Worm (Caenorhabditis elegans) whole organism, L1 larva: ENCODE results near the gene str-262.

Source experiments
- C04F5.9 ChIP-seq: sonication (generic microtip); optimal IDR thresholded peaks from 2 replicates; lab custom pipeline; 2016; ENCODE audit warnings: missing genetic modification characterization, missing compliant biosample characterization
- C34B4.2 ChIP-seq: sonication (generic microtip); optimal IDR thresholded peaks from 2 replicates; lab custom pipeline; 2017; ENCODE audit warnings: mild to moderate bottlenecking, missing genetic modification characterization, missing compliant biosample characterization
- F16B12.6 ChIP-seq: fragments of 150-350 bp; optimal IDR thresholded peaks from 2 replicates; lab custom pipeline; 2014; ENCODE audit warnings: missing biosample characterization, missing genetic modification characterization
- aly-2 ChIP-seq: fragments of 150-350 bp; optimal IDR thresholded peaks from 2 replicates; lab custom pipeline; 2014; ENCODE audit warnings: missing biosample characterization, missing genetic modification characterization
- ama-1 ChIP-seq: fragments of 150-350 bp; optimal IDR thresholded peaks from 2 replicates; lab custom pipeline; 2014
- ceh-82 ChIP-seq, 3 experiments: fragments of 150-350 bp in 1 of 3; sonication (generic microtip) in 2 of 3; optimal IDR thresholded peaks; 2 replicates each; lab custom pipeline; 2014 to 2017; ENCODE audit warnings: missing biosample characterization in 3 of 3, missing genetic modification characterization in 3 of 3
- ceh-88 ChIP-seq: fragments of 200-800 bp; sonication (Bioruptor generic); IDR thresholded peaks from 2 replicates; pipeline ENCODE4 v1.3.6; 2022; ENCODE audit warnings: missing genetic modification characterization, missing compliant biosample characterization
- ces-1 ChIP-seq: fragments of 150-350 bp; optimal IDR thresholded peaks from 2 replicates; lab custom pipeline; 2014; ENCODE audit warnings: missing biosample characterization, missing genetic modification reagents, missing genetic modification characterization
- dpl-1 ChIP-seq, 3 experiments: fragments of 150-350 bp in 2 of 3; sonication (generic microtip) in 1 of 3; optimal IDR thresholded peaks; 2 replicates each; lab custom pipeline; 2014 to 2017; ENCODE audit warnings: missing biosample characterization in 3 of 3, missing genetic modification characterization in 3 of 3, missing genetic modification reagents in 3 of 3
- dsc-1 ChIP-seq: sonication (generic microtip); optimal IDR thresholded peaks from 2 replicates; lab custom pipeline; 2016; ENCODE audit warnings: mild to moderate bottlenecking, missing genetic modification characterization, missing compliant biosample characterization
- efl-1 ChIP-seq, 4 experiments: fragments of 150-350 bp; optimal IDR thresholded peaks in 3 of 4; peaks in 1 of 4; 1 replicate in 1 of 4; 2 replicates in 3 of 4; lab custom pipeline; 2014; ENCODE audit warnings: missing biosample characterization in 2 of 4, missing genetic modification characterization in 2 of 4, missing genetic modification reagents in 2 of 4
- egl-13 ChIP-seq: sonication (generic microtip); optimal IDR thresholded peaks from 2 replicates; lab custom pipeline; 2016; ENCODE audit warnings: missing genotype, missing genetic modification reagents, missing genetic modification characterization, missing compliant biosample characterization
- elt-2 ChIP-seq: sonication (generic microtip); optimal IDR thresholded peaks from 2 replicates; lab custom pipeline; 2016; ENCODE audit warnings: missing genetic modification characterization, mild to moderate bottlenecking, inconsistent platforms, missing compliant biosample characterization, missing genetic modification reagents
- elt-3 ChIP-seq, 6 experiments: fragments of 150-350 bp in 1 of 6; sonication (generic microtip); optimal IDR thresholded peaks; 2 replicates each; lab custom pipeline; 2017 to 2018; ENCODE audit warnings: missing biosample characterization in 6 of 6, missing genetic modification characterization in 6 of 6, inconsistent platforms in 1 of 6
- fkh-4 ChIP-seq: sonication (generic microtip); optimal IDR thresholded peaks from 2 replicates; lab custom pipeline; 2016; ENCODE audit warnings: missing compliant biosample characterization, missing genetic modification characterization, borderline replicate concordance
- fos-1 ChIP-seq: fragments of 150-350 bp; optimal IDR thresholded peaks from 2 replicates; lab custom pipeline; 2014; ENCODE audit warnings: missing biosample characterization, missing genetic modification characterization
- grh-1 ChIP-seq: fragments of 200-800 bp; sonication (Bioruptor generic); IDR thresholded peaks from 2 replicates; pipeline ENCODE4 v1.3.6; 2022; ENCODE audit warnings: missing genetic modification reagents, missing genetic modification characterization, missing compliant biosample characterization
- hlh-17 ChIP-seq: fragments of 200-800 bp; sonication (Bioruptor generic); optimal IDR thresholded peaks from 2 replicates; lab custom pipeline; 2018; ENCODE audit warnings: missing genetic modification characterization, mild to moderate bottlenecking, missing compliant biosample characterization, moderate library complexity, borderline replicate concordance
- hpl-2 ChIP-seq: fragments of 150-350 bp; optimal IDR thresholded peaks from 2 replicates; lab custom pipeline; 2014; ENCODE audit warnings: missing biosample characterization, missing genetic modification reagents, missing genetic modification characterization
- irx-1 ChIP-seq: sonication (generic microtip); optimal IDR thresholded peaks from 2 replicates; lab custom pipeline; 2016; ENCODE audit warnings: missing genetic modification characterization, missing compliant biosample characterization
- isw-1 ChIP-seq: fragments of 200-800 bp; sonication (Bioruptor generic); IDR thresholded peaks from 2 replicates; pipeline ENCODE4 v1.3.6; 2022; ENCODE audit warnings: missing genetic modification characterization, missing compliant biosample characterization
- jun-1 ChIP-seq: fragments of 150-350 bp; optimal IDR thresholded peaks from 2 replicates; lab custom pipeline; 2014; ENCODE audit warnings: missing biosample characterization, missing genetic modification reagents, missing genetic modification characterization
- lin-13 ChIP-seq: fragments of 150-350 bp; optimal IDR thresholded peaks from 2 replicates; lab custom pipeline; 2014; ENCODE audit warnings: missing biosample characterization, missing genetic modification reagents, missing genetic modification characterization
- lin-14 ChIP-seq: fragments of 200-800 bp; sonication (Bioruptor generic); optimal IDR thresholded peaks from 2 replicates; lab custom pipeline; 2018; ENCODE audit warnings: mild to moderate bottlenecking, missing genetic modification characterization, moderate library complexity, missing compliant biosample characterization
- lin-15B ChIP-seq: fragments of 150-350 bp; sonication (generic microtip); optimal IDR thresholded peaks from 3 replicates; lab custom pipeline; 2014; ENCODE audit warnings: missing biosample characterization, missing genetic modification characterization
- lir-3 ChIP-seq: sonication (generic microtip); optimal IDR thresholded peaks from 2 replicates; lab custom pipeline; 2016; ENCODE audit warnings: mild to moderate bottlenecking, missing genetic modification characterization, moderate library complexity, missing compliant biosample characterization; ENCODE audit not compliant: poor library complexity
- lsy-2 ChIP-seq, 2 experiments: fragments of 150-350 bp; optimal IDR thresholded peaks; 2 replicates each; lab custom pipeline; 2014; ENCODE audit warnings: missing biosample characterization in 2 of 2, missing genetic modification characterization in 2 of 2
- mdl-1 ChIP-seq, 2 experiments: fragments of 150-350 bp; optimal IDR thresholded peaks; 2 replicates each; lab custom pipeline; 2014 to 2017; ENCODE audit warnings: missing biosample characterization in 2 of 2, missing genetic modification characterization in 2 of 2, inconsistent platforms in 1 of 2
- mef-2 ChIP-seq: fragments of 150-350 bp; optimal IDR thresholded peaks from 2 replicates; lab custom pipeline; 2014; ENCODE audit warnings: missing biosample characterization, missing genetic modification characterization
- nhr-12 ChIP-seq: sonication (generic microtip); optimal IDR thresholded peaks from 2 replicates; lab custom pipeline; 2017; ENCODE audit warnings: missing biosample characterization, missing genetic modification characterization
- nhr-20 ChIP-seq: sonication (generic microtip); optimal IDR thresholded peaks from 2 replicates; lab custom pipeline; 2016; ENCODE audit warnings: mild to moderate bottlenecking, missing genetic modification characterization, missing compliant biosample characterization
- nhr-237 ChIP-seq: fragments of 150-350 bp; optimal IDR thresholded peaks from 2 replicates; lab custom pipeline; 2014; ENCODE audit warnings: missing biosample characterization, missing genetic modification characterization
- nhr-28 ChIP-seq: fragments of 150-350 bp; optimal IDR thresholded peaks from 2 replicates; lab custom pipeline; 2014; ENCODE audit warnings: missing biosample characterization, missing genetic modification characterization
- nhr-47 ChIP-seq: sonication (generic microtip); optimal IDR thresholded peaks from 2 replicates; lab custom pipeline; 2016; ENCODE audit warnings: mild to moderate bottlenecking, missing genetic modification characterization, moderate library complexity, missing compliant biosample characterization
- nhr-77 ChIP-seq: fragments of 150-350 bp; optimal IDR thresholded peaks from 2 replicates; lab custom pipeline; 2014; ENCODE audit warnings: missing biosample characterization, missing genetic modification characterization
- nhr-84 ChIP-seq: sonication (generic microtip); optimal IDR thresholded peaks from 2 replicates; lab custom pipeline; 2017; ENCODE audit warnings: missing biosample characterization, missing genetic modification characterization
- pax-3 ChIP-seq: fragments of 200-800 bp; sonication (Bioruptor generic); optimal IDR thresholded peaks from 2 replicates; lab custom pipeline; 2018; ENCODE audit warnings: mild to moderate bottlenecking, missing genetic modification characterization, moderate library complexity, missing compliant biosample characterization
- snpc-4 ChIP-seq: fragments of 150-350 bp; optimal IDR thresholded peaks from 2 replicates; lab custom pipeline; 2014; ENCODE audit warnings: missing biosample characterization, missing genetic modification characterization
- snu-23 ChIP-seq: sonication (generic microtip); optimal IDR thresholded peaks from 2 replicates; lab custom pipeline; 2016; ENCODE audit warnings: missing genetic modification characterization, missing compliant biosample characterization
- sptf-1 ChIP-seq: fragments of 150-350 bp; optimal IDR thresholded peaks from 2 replicates; lab custom pipeline; 2014; ENCODE audit warnings: missing biosample characterization, missing genetic modification characterization
- sup-37 ChIP-seq: fragments of 200-800 bp; sonication (Bioruptor generic); optimal IDR thresholded peaks from 2 replicates; lab custom pipeline; 2018; ENCODE audit warnings: mild to moderate bottlenecking, missing genetic modification characterization, missing compliant biosample characterization
- tbx-2 ChIP-seq: sonication (generic microtip); optimal IDR thresholded peaks from 2 replicates; lab custom pipeline; 2016; ENCODE audit warnings: missing genetic modification characterization, missing compliant biosample characterization
- tlp-1 ChIP-seq: fragments of 150-350 bp; optimal IDR thresholded peaks from 2 replicates; lab custom pipeline; 2014; ENCODE audit warnings: missing biosample characterization, missing genetic modification characterization
- unc-130 ChIP-seq: fragments of 150-350 bp; optimal IDR thresholded peaks from 2 replicates; lab custom pipeline; 2017; ENCODE audit warnings: missing biosample characterization, missing genetic modification characterization, inconsistent platforms
- unc-30 ChIP-seq: sonication (generic microtip); optimal IDR thresholded peaks from 2 replicates; lab custom pipeline; 2017; ENCODE audit warnings: missing biosample characterization, missing genetic modification characterization
- unc-62 ChIP-seq: fragments of 150-350 bp; optimal IDR thresholded peaks from 2 replicates; lab custom pipeline; 2014; ENCODE audit warnings: missing biosample characterization, missing genetic modification reagents, missing genetic modification characterization
- unc-86 ChIP-seq: sonication (generic microtip); optimal IDR thresholded peaks from 2 replicates; lab custom pipeline; 2016; ENCODE audit warnings: missing genetic modification characterization, missing compliant biosample characterization
- unc-98 ChIP-seq: fragments of 200-800 bp; sonication (Bioruptor generic); IDR thresholded peaks from 2 replicates; pipeline ENCODE4 v1.3.6; 2022; ENCODE audit warnings: missing genetic modification characterization, missing compliant biosample characterization
- vab-15 ChIP-seq: sonication (generic microtip); optimal IDR thresholded peaks from 2 replicates; lab custom pipeline; 2017; ENCODE audit warnings: missing genotype, mild to moderate bottlenecking, missing genetic modification characterization, missing compliant biosample characterization
- zag-1 ChIP-seq: fragments of 150-350 bp; optimal IDR thresholded peaks from 2 replicates; lab custom pipeline; 2014; ENCODE audit warnings: missing biosample characterization, missing genetic modification characterization
- ztf-11 ChIP-seq, 2 experiments: sonication (generic microtip); optimal IDR thresholded peaks; 2 replicates each; lab custom pipeline; 2016 to 2017; ENCODE audit warnings: missing genetic modification characterization in 2 of 2, missing biosample characterization in 1 of 2, missing compliant biosample characterization in 1 of 2
- ztf-4 ChIP-seq: fragments of 150-350 bp; optimal IDR thresholded peaks from 2 replicates; lab custom pipeline; 2014; ENCODE audit warnings: missing biosample characterization, missing genetic modification characterization

str-262 gene

ce11 chrV:777285-777684, 24.7 kb upstream of the str-262 start, which contains the start of gene R09E12.9 (continued):
- TF ChIP-seq elt-2 (tag; lab: Kevin White, UChicago) (no peak), nhr-84 (tag; lab: Kevin White, UChicago) (no peak), vab-15 (no peak), sup-37 (GFP tag; lab: Kevin White, UChicago) (no peak), nhr-237 (tag; lab: Kevin White, UChicago) (peak; percentile 42), dpl-1 (GFP tag; optimal IDR thresholded peaks at IDR 0.05; lab: Kevin White, UChicago) (peak in 2 of 3 experiments; percentile 24 to 26), mdl-1 (tag; optimal IDR thresholded peaks at IDR 0.05; lab: Kevin White, UChicago) (no peak), grh-1 (GFP tag; lab: Robert Waterston, UW) (no peak), elt-3 (tag; optimal IDR thresholded peaks at IDR 0.05; lab: Kevin White, UChicago) (peak in 1 of 6 experiments; percentile 27), unc-130 (tag; lab: Kevin White, UChicago) (no peak), F16B12.6 (tag; lab: Kevin White, UChicago) (no peak), aly-2 (tag; lab: Kevin White, UChicago) (no peak), nhr-47 (no peak), lir-3 (tag; lab: Kevin White, UChicago) (no peak), efl-1 (optimal IDR thresholded peaks at IDR 0.05; lab: Kevin White, UChicago) (peak; percentile 37 to 39), efl-1 (GFP tag; optimal IDR thresholded peaks at IDR 0.05 in 1 of 2; lab: Kevin White, UChicago) (peak; percentile 28 to 90), snu-23 (GFP tag; lab: Kevin White, UChicago) (peak; percentile 63), sptf-1 (tag; lab: Kevin White, UChicago) (no peak), fos-1 (tag; lab: Kevin White, UChicago) (no peak), ztf-11 (tag; optimal IDR thresholded peaks at IDR 0.05; lab: Kevin White, UChicago) (no peak), fkh-4 (no peak), ceh-82 (tag; optimal IDR thresholded peaks at IDR 0.05; lab: Kevin White, UChicago) (no peak), pax-3 (tag; lab: Kevin White, UChicago) (no peak), ces-1 (GFP tag; lab: Kevin White, UChicago) (no peak), lin-15B (tag; lab: Kevin White, UChicago) (no peak), nhr-20 (tag; lab: Kevin White, UChicago) (peak; percentile 69), unc-62 (GFP tag; lab: Kevin White, UChicago) (no peak), nhr-28 (peak; percentile 54), irx-1 (tag; lab: Kevin White, UChicago) (no peak), egl-13 (tag; lab: Kevin White, UChicago) (no peak), jun-1 (no peak), lin-13 (GFP tag; lab: Kevin White, UChicago) (no peak), tlp-1 (tag; lab: Kevin White, UChicago) (no peak), mef-2 (tag; lab: Kevin White, UChicago) (no peak), C04F5.9 (tag; lab: Kevin White, UChicago) (no peak), hpl-2 (GFP tag; lab: Kevin White, UChicago) (no peak), ztf-4 (no peak), ama-1 (lab: Kevin White, UChicago) (no peak), isw-1 (no peak), nhr-12 (no peak), unc-86 (no peak), unc-98 (no peak), dsc-1 (tag; lab: Kevin White, UChicago) (no peak), lsy-2 (tag; optimal IDR thresholded peaks at IDR 0.05; lab: Kevin White, UChicago) (no peak), ceh-88 (no peak), C34B4.2 (tag; lab: Kevin White, UChicago) (no peak), unc-30 (tag; lab: Kevin White, UChicago) (no peak), nhr-77 (tag; lab: Kevin White, UChicago) (peak; percentile 100), hlh-17 (GFP tag; lab: Kevin White, UChicago) (no peak), tbx-2 (tag; lab: Kevin White, UChicago) (no peak), lin-14 (GFP tag; lab: Kevin White, UChicago) (no peak), zag-1 (tag; lab: Kevin White, UChicago) (no peak), snpc-4 (tag; lab: Kevin White, UChicago) (no peak)
